Fruit fly (Drosophila melanogaster) whole organism, embryonic: Measurements from ENCODE around the gene trio.

Source experiments
- Atf3 ChIP-seq: fragments of 200-800 bp; sonication (Bioruptor generic); optimal IDR thresholded peaks from 3 replicates; lab custom pipeline; 2016; ENCODE audit warnings: missing biosample characterization, missing genetic modification characterization
- B-H2 ChIP-seq: fragments of 200-800 bp; sonication (Bioruptor generic); optimal IDR thresholded peaks from 2 replicates; lab custom pipeline; 2018; ENCODE audit warnings: missing biosample characterization, mild to moderate bottlenecking, missing genetic modification characterization
- BEAF-32 ChIP-seq: fragments of 200-800 bp; sonication (Bioruptor generic); optimal IDR thresholded peaks from 3 replicates; lab custom pipeline; 2017; ENCODE audit warnings: missing biosample characterization, missing genetic modification characterization, mild to moderate bottlenecking, moderate library complexity, missing genetic modification reagents
- CG10209 ChIP-seq: fragments of 200-800 bp; sonication (Bioruptor generic); optimal IDR thresholded peaks from 3 replicates; lab custom pipeline; 2017; ENCODE audit warnings: missing biosample characterization, mild to moderate bottlenecking, missing genetic modification characterization, missing genetic modification reagents
- CG14441 ChIP-seq: fragments of 200-800 bp; sonication (Bioruptor generic); IDR thresholded peaks from 2 replicates; pipeline ENCODE4 v1.3.6; 2022; ENCODE audit warnings: missing biosample characterization, missing genetic modification characterization
- CG15073 ChIP-seq: fragments of 200-800 bp; sonication (Bioruptor generic); optimal IDR thresholded peaks from 2 replicates; lab custom pipeline; 2016; ENCODE audit warnings: missing biosample characterization, missing genetic modification characterization
- CG1529 ChIP-seq: fragments of 200-800 bp; sonication (Bioruptor generic); optimal IDR thresholded peaks from 3 replicates; lab custom pipeline; 2018; ENCODE audit warnings: missing biosample characterization, missing genetic modification characterization
- CG17328 ChIP-seq: fragments of 200-800 bp; sonication (Bioruptor generic); IDR thresholded peaks from 2 replicates; pipeline ENCODE4 v1.3.6; 2022; ENCODE audit warnings: missing biosample characterization, missing genetic modification characterization
- CG30020 ChIP-seq: fragments of 200-800 bp; optimal IDR thresholded peaks from 2 replicates; lab custom pipeline; 2019; ENCODE audit warnings: missing biosample characterization, mild to moderate bottlenecking, missing genetic modification characterization, moderate library complexity
- CG32767 ChIP-seq: fragments of 200-800 bp; sonication (Bioruptor generic); IDR thresholded peaks from 2 replicates; pipeline ENCODE4 v1.3.6; 2022; ENCODE audit warnings: missing biosample characterization, missing genetic modification characterization
- CG32772 ChIP-seq: fragments of 200-800 bp; sonication (Bioruptor generic); IDR thresholded peaks from 2 replicates; pipeline ENCODE4 v1.3.6; 2022; ENCODE audit warnings: missing biosample characterization, missing genetic modification characterization
- CG7745 ChIP-seq: fragments of 200-800 bp; sonication (Bioruptor generic); optimal IDR thresholded peaks from 2 replicates; lab custom pipeline; 2018; ENCODE audit warnings: missing biosample characterization, mild to moderate bottlenecking, missing genetic modification characterization, moderate library complexity
- CG8478 ChIP-seq: fragments of >200 bp; optimal IDR thresholded peaks from 2 replicates; lab custom pipeline; 2018
- CG9797 ChIP-seq: fragments of 200-800 bp; sonication (Bioruptor generic); optimal IDR thresholded peaks from 3 replicates; lab custom pipeline; 2018; ENCODE audit warnings: missing biosample characterization, mild to moderate bottlenecking, missing genetic modification characterization
- Camta ChIP-seq: fragments of 200-800 bp; sonication (Bioruptor generic); optimal IDR thresholded peaks from 2 replicates; lab custom pipeline; 2016; ENCODE audit warnings: missing biosample characterization, missing genetic modification characterization
- CkIIα-i1 ChIP-seq: fragments of 200-800 bp; sonication (Bioruptor generic); IDR thresholded peaks from 2 replicates; pipeline ENCODE4 v1.3.6; 2022; ENCODE audit warnings: missing biosample characterization, missing genetic modification characterization
- D ChIP-seq, 2 experiments: fragments of 200-800 bp in 1 of 2; fragments of >200 bp in 1 of 2; sonication (Bioruptor generic) in 1 of 2; optimal IDR thresholded peaks; 2 replicates in 1 of 2; 3 replicates in 1 of 2; lab custom pipeline; 2017; ENCODE audit warnings: mild to moderate bottlenecking in 1 of 2, missing biosample characterization in 1 of 2, missing genetic modification characterization in 1 of 2, missing genetic modification reagents in 1 of 2
- E2f1 ChIP-seq: fragments of 200-800 bp; sonication (Bioruptor generic); IDR thresholded peaks from 2 replicates; pipeline ENCODE4 v1.3.6; 2022; ENCODE audit warnings: missing biosample characterization, missing genetic modification characterization
- ERR ChIP-seq: fragments of 200-800 bp; sonication (Bioruptor generic); optimal IDR thresholded peaks from 2 replicates; lab custom pipeline; 2016; ENCODE audit warnings: missing biosample characterization, missing genetic modification characterization
- Fer3 ChIP-seq: fragments of 200-800 bp; sonication (Bioruptor generic); optimal IDR thresholded peaks from 2 replicates; lab custom pipeline; 2018; ENCODE audit warnings: missing biosample characterization, mild to moderate bottlenecking, missing genetic modification characterization, moderate library complexity
- HLH3B ChIP-seq: fragments of 200-800 bp; sonication (Bioruptor generic); IDR thresholded peaks from 2 replicates; pipeline ENCODE4 v1.3.6; 2022; ENCODE audit warnings: missing biosample characterization, missing genetic modification characterization
- HLHmδ ChIP-seq: fragments of 200-800 bp; sonication (Bioruptor generic); optimal IDR thresholded peaks from 2 replicates; lab custom pipeline; 2018; ENCODE audit warnings: missing biosample characterization, mild to moderate bottlenecking, missing genetic modification characterization, moderate library complexity
- HmgZ ChIP-seq: fragments of 200-800 bp; sonication (Bioruptor generic); optimal IDR thresholded peaks from 2 replicates; lab custom pipeline; 2018; ENCODE audit warnings: missing biosample characterization, mild to moderate bottlenecking, missing genetic modification characterization
- Hr3 ChIP-seq: fragments of 200-800 bp; sonication (Bioruptor generic); optimal IDR thresholded peaks from 3 replicates; lab custom pipeline; 2016; ENCODE audit warnings: missing biosample characterization, missing genetic modification characterization
- MBD-R2 ChIP-seq: fragments of 200-800 bp; sonication (Bioruptor generic); IDR thresholded peaks from 2 replicates; pipeline ENCODE4 v1.3.6; 2022; ENCODE audit warnings: missing biosample characterization, missing genetic modification characterization
- MTF-1 ChIP-seq: fragments of 200-800 bp; sonication (Bioruptor generic); optimal IDR thresholded peaks from 2 replicates; lab custom pipeline; 2018; ENCODE audit warnings: missing biosample characterization, mild to moderate bottlenecking, missing genetic modification characterization, borderline replicate concordance
- Poxn ChIP-seq: fragments of 200-800 bp; sonication (Bioruptor generic); IDR thresholded peaks from 2 replicates; pipeline ENCODE4 v1.3.6; 2022; ENCODE audit warnings: missing biosample characterization, missing genetic modification characterization
- Rfx ChIP-seq: fragments of 200-800 bp; sonication (Bioruptor generic); IDR thresholded peaks from 2 replicates; pipeline ENCODE4 v1.3.6; 2022; ENCODE audit warnings: missing biosample characterization, missing genetic modification characterization
- Side ChIP-seq: fragments of 200-800 bp; sonication (Bioruptor generic); optimal IDR thresholded peaks from 2 replicates; lab custom pipeline; 2016; ENCODE audit warnings: missing biosample characterization, missing genetic modification characterization
- Spps ChIP-seq: fragments of 200-800 bp; sonication (Bioruptor generic); optimal IDR thresholded peaks from 2 replicates; lab custom pipeline; 2018; ENCODE audit warnings: missing biosample characterization, mild to moderate bottlenecking, missing genetic modification characterization
- Stat92E ChIP-seq, 3 experiments: fragments of >200 bp in 2 of 3; fragments of 200-800 bp in 1 of 3; sonication (Bioruptor generic) in 1 of 3; optimal IDR thresholded peaks; 2 replicates each; lab custom pipeline; 2017 to 2019; ENCODE audit warnings: missing biosample characterization in 3 of 3, missing genetic modification characterization in 3 of 3, mild to moderate bottlenecking in 1 of 3, moderate library complexity in 1 of 3
- Taf1 ChIP-seq: fragments of 200-800 bp; sonication (Bioruptor generic); IDR thresholded peaks from 2 replicates; pipeline ENCODE4 v1.3.6; 2022; ENCODE audit warnings: missing biosample characterization, missing genetic modification characterization
- ase ChIP-seq: fragments of 200-800 bp; sonication (Bioruptor generic); IDR thresholded peaks from 3 replicates; pipeline ENCODE4 v1.3.6; 2022; ENCODE audit warnings: missing biosample characterization, missing genetic modification characterization
- az2 ChIP-seq: fragments of 200-800 bp; sonication (Bioruptor generic); optimal IDR thresholded peaks from 3 replicates; lab custom pipeline; 2016; ENCODE audit warnings: missing biosample characterization, missing genetic modification characterization
- chinmo ChIP-seq: fragments of 200-800 bp; sonication (Bioruptor generic); IDR thresholded peaks from 4 replicates; pipeline ENCODE4 v1.3.6; 2022; ENCODE audit warnings: missing biosample characterization, missing genetic modification characterization; ENCODE audit not compliant: partially characterized antibody
- danr ChIP-seq: fragments of 200-800 bp; sonication (Bioruptor generic); IDR thresholded peaks from 2 replicates; pipeline ENCODE4 v1.3.6; 2022; ENCODE audit warnings: missing biosample characterization, missing genetic modification characterization
- dati ChIP-seq: fragments of 200-800 bp; sonication (Bioruptor generic); IDR thresholded peaks from 2 replicates; pipeline ENCODE4 v1.3.6; 2022; ENCODE audit warnings: missing biosample characterization, missing genetic modification characterization
- dmrt99B ChIP-seq: fragments of 200-800 bp; sonication (Bioruptor generic); optimal IDR thresholded peaks from 2 replicates; lab custom pipeline; 2018; ENCODE audit warnings: missing biosample characterization, mild to moderate bottlenecking, missing genetic modification characterization, moderate library complexity
- eve ChIP-seq, 2 experiments: fragments of >200 bp; optimal IDR thresholded peaks; 2 replicates each; lab custom pipeline; 2017; ENCODE audit warnings: missing biosample characterization in 2 of 2, missing genetic modification characterization in 2 of 2
- ewg ChIP-seq: fragments of 200-800 bp; sonication (Bioruptor generic); optimal IDR thresholded peaks from 3 replicates; lab custom pipeline; 2017; ENCODE audit warnings: mild to moderate bottlenecking, missing biosample characterization, missing genetic modification reagents, missing genetic modification characterization
- hbn ChIP-seq: fragments of 200-800 bp; sonication (Bioruptor generic); IDR thresholded peaks from 2 replicates; pipeline ENCODE4 v1.3.6; 2022; ENCODE audit warnings: missing biosample characterization, missing genetic modification characterization; ENCODE audit not compliant: partially characterized antibody
- lmd ChIP-seq: fragments of 200-800 bp; sonication (Bioruptor generic); IDR thresholded peaks from 2 replicates; pipeline ENCODE4 v1.3.6; 2022; ENCODE audit warnings: missing biosample characterization, missing genetic modification characterization
- mam ChIP-seq: fragments of 200-800 bp; sonication (Bioruptor generic); optimal IDR thresholded peaks from 3 replicates; lab custom pipeline; 2016; ENCODE audit warnings: missing biosample characterization, missing genetic modification characterization
- oc ChIP-seq: fragments of 200-800 bp; sonication (Bioruptor generic); optimal IDR thresholded peaks from 2 replicates; lab custom pipeline; 2018; ENCODE audit warnings: missing biosample characterization, mild to moderate bottlenecking, missing genetic modification characterization, moderate library complexity
- pum ChIP-seq: fragments of 200-800 bp; sonication (Bioruptor generic); optimal IDR thresholded peaks from 2 replicates; lab custom pipeline; 2016; ENCODE audit warnings: missing biosample characterization, missing genetic modification characterization
- scrt ChIP-seq: fragments of 200-800 bp; sonication (Bioruptor generic); optimal IDR thresholded peaks from 2 replicates; lab custom pipeline; 2018; ENCODE audit warnings: missing biosample characterization, mild to moderate bottlenecking, missing genetic modification characterization, moderate library complexity
- vfl ChIP-seq: fragments of 200-800 bp; sonication (Bioruptor generic); optimal IDR thresholded peaks from 2 replicates; lab custom pipeline; 2016; ENCODE audit warnings: missing biosample characterization, missing genetic modification characterization

The trio gene

DNA sequence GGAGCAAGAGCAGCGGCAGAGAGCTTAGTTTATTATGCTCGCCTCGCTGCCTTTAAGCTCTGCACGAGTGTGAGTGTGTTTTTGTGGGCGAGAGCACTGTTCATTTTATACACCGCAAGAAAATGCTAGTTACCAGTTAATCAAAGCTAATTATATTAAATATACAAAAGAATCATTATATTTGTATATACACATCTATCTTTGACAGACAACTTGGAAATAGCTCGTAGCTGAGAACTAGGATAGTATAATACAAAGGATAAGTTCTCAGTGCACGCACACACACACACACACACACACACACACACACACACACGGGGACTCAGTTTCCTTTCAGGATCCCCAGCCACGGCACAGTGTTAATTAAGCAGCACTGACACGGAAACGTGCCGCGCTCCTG is 23.7 kb downstream of the trio start (continued):
- TF ChIP-seq CG17328 (GFP tag; lab: Robert Waterston, UW), result peak; percentile 42; the same call in 1 of the 2 replicates
- TF ChIP-seq CG32767 (GFP tag; lab: Robert Waterston, UW), result no peak
- TF ChIP-seq HmgZ (tag; lab: Kevin White, UChicago), result no peak
- no peak for TF ChIP-seq ase (GFP tag; lab: Robert Waterston, UW)
- TF ChIP-seq CG14441, result 0 out of 2 replicates have a peak, but pooled peaks have one; percentile 5
- no peak for TF ChIP-seq D (optimal IDR thresholded peaks at IDR 0.05; lab: Kevin White, UChicago)
- no peak for TF ChIP-seq D (GFP tag; optimal IDR thresholded peaks at IDR 0.05; lab: Kevin White, UChicago)
- no peak for TF ChIP-seq vfl (GFP tag; lab: Kevin White, UChicago)
- TF ChIP-seq CG10209 (GFP tag; lab: Kevin White, UChicago), result peak; percentile 20
- no peak for TF ChIP-seq pum (GFP tag; lab: Kevin White, UChicago)
- no peak for TF ChIP-seq ERR (GFP tag; lab: Kevin White, UChicago)
- TF ChIP-seq MBD-R2, result no peak
- TF ChIP-seq Taf1 (GFP tag; lab: Robert Waterston, UW), result no peak; the same call in 1 of the 2 replicates
- no peak for TF ChIP-seq danr (GFP tag; lab: Robert Waterston, UW)
- TF ChIP-seq Rfx, result peak; percentile 40; the same call in 1 of the 2 replicates
- TF ChIP-seq lmd (GFP tag; lab: Robert Waterston, UW), result peak; percentile 51; the same call in 1 of the 2 replicates
- TF ChIP-seq dmrt99B, result peak; percentile 34
- TF ChIP-seq ewg (GFP tag; lab: Kevin White, UChicago), result no peak
- TF ChIP-seq Stat92E (GFP tag; optimal IDR thresholded peaks at IDR 0.05; lab: Kevin White, UChicago), result no peak
- no peak for TF ChIP-seq Spps (tag; lab: Kevin White, UChicago)

DNA sequence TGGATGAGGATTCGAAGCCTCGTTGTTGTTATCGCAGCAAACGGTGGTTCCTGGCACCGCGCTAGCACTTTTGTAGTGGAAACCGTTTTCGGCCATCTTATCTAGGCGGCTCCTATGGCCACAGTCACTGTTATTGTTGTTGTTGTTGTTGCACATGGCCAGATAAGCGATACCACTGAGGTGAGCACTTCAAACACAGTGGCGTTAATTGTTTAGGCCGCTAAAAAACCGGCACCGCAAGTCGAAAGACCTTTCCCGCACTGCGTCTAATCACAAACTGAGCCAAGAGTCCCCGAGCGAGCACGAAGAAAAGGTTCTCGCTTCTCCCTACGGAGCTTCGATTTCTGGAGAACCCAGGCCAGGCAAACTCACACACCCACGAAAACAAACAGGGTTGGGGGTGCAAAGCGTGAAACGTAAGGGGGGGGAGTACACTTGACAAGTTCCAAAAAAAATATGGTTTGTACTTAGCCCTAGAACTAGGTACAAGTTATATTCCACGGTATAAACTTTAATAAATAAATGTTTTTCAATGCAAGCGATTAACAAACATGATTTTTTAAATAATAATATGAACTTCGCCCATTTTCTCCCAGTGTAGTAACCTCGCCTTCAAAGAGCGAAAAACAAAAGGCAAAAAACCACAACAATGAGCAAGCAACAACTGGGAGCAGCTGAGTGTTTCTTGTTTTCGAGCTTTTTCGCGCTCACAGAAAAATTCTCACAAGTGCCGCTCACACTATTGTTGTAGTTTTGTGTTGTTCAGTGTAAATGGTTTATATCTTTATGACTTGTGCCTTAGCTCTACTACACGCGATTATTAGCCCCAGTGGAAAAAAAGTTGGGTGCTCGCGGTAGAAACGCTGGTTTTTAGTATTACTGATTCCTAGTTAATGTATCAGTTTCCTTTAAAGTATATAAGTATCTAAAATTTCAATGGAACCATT is 26.9 kb downstream of the trio start:
- TF ChIP-seq CG1529 (GFP tag; lab: Kevin White, UChicago) (peak; percentile 66), Atf3 (GFP tag; lab: Kevin White, UChicago) (no peak), oc (tag; lab: Kevin White, UChicago) (peak; percentile 72), ERR (GFP tag; lab: Kevin White, UChicago) (peak; percentile 48), CkIIα-i1 (GFP tag; lab: Robert Waterston, UW) (no peak), mam (peak; percentile 93), CG32772 (GFP tag; lab: Robert Waterston, UW) (peak; percentile 89), eve (GFP tag; optimal IDR thresholded peaks at IDR 0.05; lab: Kevin White, UChicago) (peak in 1 of 2 experiments; percentile 72), CG7745 (no peak), CG15073 (GFP tag; lab: Kevin White, UChicago) (no peak), CG30020 (no peak), Poxn (GFP tag; lab: Robert Waterston, UW) (peak; percentile 70), az2 (peak; percentile 78), B-H2 (GFP tag; lab: Kevin White, UChicago) (peak; percentile 21), MTF-1 (GFP tag; lab: Kevin White, UChicago) (no peak), E2f1 (GFP tag; lab: Robert Waterston, UW) (peak; percentile 87), Camta (peak; percentile 82), CG9797 (no peak), Fer3 (tag; lab: Kevin White, UChicago) (peak; percentile 60), dati (GFP tag; lab: Robert Waterston, UW) (peak; percentile 46; the same call in 1 of the 2 replicates), CG8478 (lab: Kevin White, UChicago) (no peak), scrt (GFP tag; lab: Kevin White, UChicago) (peak; percentile 84), Side (GFP tag; lab: Kevin White, UChicago) (peak; percentile 68), HLH3B (GFP tag; lab: Robert Waterston, UW) (peak; percentile 91), chinmo (GFP tag; lab: Robert Waterston, UW) (peak; percentile 64; the same call in 1 of the 4 replicates), HLHmδ (GFP tag; lab: Kevin White, UChicago) (no peak), BEAF-32 (GFP tag; lab: Kevin White, UChicago) (no peak), Hr3 (GFP tag; lab: Kevin White, UChicago) (peak; percentile 79), hbn (GFP tag; lab: Robert Waterston, UW) (no peak)
